Worm (Caenorhabditis elegans): ENCODE results near the gene ctr-9.
A peak's percentile ranks its signal among the peaks of the same experiment; 100 is the strongest.

Gene ctr-9

ce11 chrIII:9542280-9542679, 51.1 kb downstream of the ctr-9 start, which contains the start of gene mut-7:
Gene mut-7, minus strand, starts transcription at chrIII:9542380.
- TF ChIP-seq nfya-1 (tag; optimal IDR thresholded peaks at IDR 0.05; ENCODE audit: insufficient read depth) (no peak), eor-1 (tag; optimal IDR thresholded peaks at IDR 0.05) (no peak), elt-1 (tag; optimal IDR thresholded peaks at IDR 0.05) (no peak), ztf-11 (tag; optimal IDR thresholded peaks at IDR 0.05) (no peak), R02D3.7 (tag; optimal IDR thresholded peaks at IDR 0.05) (no peak), unc-39 (tag; optimal IDR thresholded peaks at IDR 0.05) (no peak), sea-2 (GFP tag; optimal IDR thresholded peaks at IDR 0.05) (no peak), fos-1 (tag; optimal IDR thresholded peaks at IDR 0.05) (no peak), ztf-4 (tag; optimal IDR thresholded peaks at IDR 0.05) (no peak), ceh-28 (tag; optimal IDR thresholded peaks at IDR 0.05) (no peak), ceh-16 (tag; optimal IDR thresholded peaks at IDR 0.05) (no peak), nhr-237 (tag; optimal IDR thresholded peaks at IDR 0.05) (no peak)

- TF ChIP-seq nfya-1 (tag; optimal IDR thresholded peaks at IDR 0.05; ENCODE audit: insufficient read depth) (peak; percentile 32), lin-15B (tag; optimal IDR thresholded peaks at IDR 0.05) (peak; percentile 58), ama-1 (optimal IDR thresholded peaks at IDR 0.05) (no peak), elt-2 (tag; optimal IDR thresholded peaks at IDR 0.05) (peak; percentile 9), nhr-23 (tag; optimal IDR thresholded peaks at IDR 0.05) (peak; percentile 26), hmg-11 (tag; optimal IDR thresholded peaks at IDR 0.05) (peak; percentile 6), ceh-9 (tag; optimal IDR thresholded peaks at IDR 0.05) (no peak), snpc-4 (tag; optimal IDR thresholded peaks at IDR 0.05) (peak; percentile 8), nhr-237 (tag; optimal IDR thresholded peaks at IDR 0.05) (no peak), pha-4 (tag; optimal IDR thresholded peaks at IDR 0.05) (peak; percentile 86)
Observed at ce11 chrIII:9542816-9543215, 51.6 kb downstream of the ctr-9 start, which contains the start of gene eif-2Balpha. Gene eif-2Balpha, plus strand, starts transcription at chrIII:9543119.

ce11 chrIII:9544125-9544524, 52.9 kb downstream of the ctr-9 start, which contains the start of gene ZK1098.9:
Gene ZK1098.9, plus strand, starts transcription at chrIII:9544425.
- TF ChIP-seq nhr-25 (tag; optimal IDR thresholded peaks at IDR 0.05), result no peak
- TF ChIP-seq lin-15B (tag; optimal IDR thresholded peaks at IDR 0.05), result no peak
- TF ChIP-seq unc-62 (GFP tag; optimal IDR thresholded peaks at IDR 0.05), result no peak

- TF ChIP-seq ztf-4 (tag; optimal IDR thresholded peaks at IDR 0.05), result no peak
- no peak for TF ChIP-seq fkh-2 (tag; optimal IDR thresholded peaks at IDR 0.05)
- TF ChIP-seq snpc-4 (tag; optimal IDR thresholded peaks at IDR 0.05), result no peak
- TF ChIP-seq ztf-11 (tag; optimal IDR thresholded peaks at IDR 0.05), result no peak
- TF ChIP-seq lin-15B (tag; optimal IDR thresholded peaks at IDR 0.05), result no peak
- TF ChIP-seq nhr-11 (tag; optimal IDR thresholded peaks at IDR 0.05), result no peak
- no peak for TF ChIP-seq ceh-9 (tag; optimal IDR thresholded peaks at IDR 0.05)
- no peak for TF ChIP-seq pha-4 (tag; optimal IDR thresholded peaks at IDR 0.05)
- no peak for TF ChIP-seq nhr-23 (tag; optimal IDR thresholded peaks at IDR 0.05)
- TF ChIP-seq ama-1 (optimal IDR thresholded peaks at IDR 0.05), result no peak
- no peak for TF ChIP-seq ceh-82 (tag; optimal IDR thresholded peaks at IDR 0.05)
- TF ChIP-seq fos-1 (tag; optimal IDR thresholded peaks at IDR 0.05), result no peak
- TF ChIP-seq eor-1 (tag; optimal IDR thresholded peaks at IDR 0.05), result no peak
- TF ChIP-seq lin-39 (tag; optimal IDR thresholded peaks at IDR 0.05), result no peak
Observed at ce11 chrIII:9544820-9545219, 53.6 kb downstream of the ctr-9 start, which contains the start of gene ZK1098.12. Gene ZK1098.12, plus strand, starts transcription at chrIII:9545120.

ce11 chrIII:9546016-9546659, 54.9 kb downstream of the ctr-9 start, which contains the start of gene unc-16:
Gene unc-16, plus strand, starts transcription at chrIII:9546258.
- TF ChIP-seq tbx-2 (tag; optimal IDR thresholded peaks at IDR 0.05) (peak; percentile 82), nhr-67 (tag; optimal IDR thresholded peaks at IDR 0.05) (no peak), fkh-10 (GFP tag; optimal IDR thresholded peaks at IDR 0.05) (peak; percentile 44), nhr-23 (tag; optimal IDR thresholded peaks at IDR 0.05) (peak; percentile 63), lin-15B (tag; optimal IDR thresholded peaks at IDR 0.05) (peak; percentile 89), jun-1 (tag; optimal IDR thresholded peaks at IDR 0.05) (peak; percentile 27), nhr-76 (tag; optimal IDR thresholded peaks at IDR 0.05) (no peak), mml-1 (tag; optimal IDR thresholded peaks at IDR 0.05) (peak; percentile 87), nhr-11 (tag; optimal IDR thresholded peaks at IDR 0.05) (no peak), nhr-25 (tag; optimal IDR thresholded peaks at IDR 0.05) (peak; percentile 56), zag-1 (tag; optimal IDR thresholded peaks at IDR 0.05) (no peak), skn-1 (tag; optimal IDR thresholded peaks at IDR 0.05) (peak; percentile 46), nhr-12 (tag; optimal IDR thresholded peaks at IDR 0.05) (no peak), nfya-1 (tag; optimal IDR thresholded peaks at IDR 0.05; ENCODE audit: insufficient read depth) (peak; percentile 96), ceh-16 (tag; optimal IDR thresholded peaks at IDR 0.05) (no peak), pha-4 (tag; optimal IDR thresholded peaks at IDR 0.05) (peak; percentile 97), unc-62 (GFP tag; optimal IDR thresholded peaks at IDR 0.05) (peak; percentile 70), elt-2 (tag; optimal IDR thresholded peaks at IDR 0.05) (peak; percentile 72), nhr-43 (tag; optimal IDR thresholded peaks at IDR 0.05; ENCODE audit: poor library complexity, severe bottlenecking) (peak; percentile 57), hmg-11 (tag; optimal IDR thresholded peaks at IDR 0.05) (peak; percentile 90), ceh-28 (tag; optimal IDR thresholded peaks at IDR 0.05) (peak; percentile 90), daf-12 (tag; optimal IDR thresholded peaks at IDR 0.05) (no peak), ZK546.5 (tag; optimal IDR thresholded peaks at IDR 0.05) (no peak), sea-2 (GFP tag; optimal IDR thresholded peaks at IDR 0.05) (peak; percentile 73), aly-2 (tag; optimal IDR thresholded peaks at IDR 0.05) (no peak), fos-1 (tag; optimal IDR thresholded peaks at IDR 0.05) (no peak), nhr-77 (tag; optimal IDR thresholded peaks at IDR 0.05) (no peak), ztf-11 (tag; optimal IDR thresholded peaks at IDR 0.05) (no peak), lin-39 (tag; optimal IDR thresholded peaks at IDR 0.05) (peak; percentile 85), ztf-4 (tag; optimal IDR thresholded peaks at IDR 0.05) (no peak), unc-39 (tag; optimal IDR thresholded peaks at IDR 0.05) (no peak), fkh-2 (tag; optimal IDR thresholded peaks at IDR 0.05) (no peak)

All from whole organism, L3 larva.